Worm (Caenorhabditis elegans) whole organism, early embryonic: Measurements from ENCODE around the gene emc-6.

Source experiments
- aly-1 ChIP-seq: sonication (generic microtip); optimal IDR thresholded peaks from 2 replicates; lab custom pipeline; 2016; ENCODE audit warnings: missing genetic modification characterization, missing compliant biosample characterization
- ama-1 ChIP-seq: fragments of 150-350 bp; optimal IDR thresholded peaks from 2 replicates; lab custom pipeline; 2014
- ceh-36 ChIP-seq: sonication (generic microtip); optimal IDR thresholded peaks from 2 replicates; lab custom pipeline; 2016; ENCODE audit warnings: missing genetic modification characterization, inconsistent platforms, missing compliant biosample characterization
- hmg-4 ChIP-seq: fragments of 200-800 bp; sonication (Bioruptor generic); optimal IDR thresholded peaks from 2 replicates; lab custom pipeline; 2018; ENCODE audit warnings: mild to moderate bottlenecking, missing genetic modification characterization, missing compliant biosample characterization
- scrt-1 ChIP-seq: fragments of 200-800 bp; sonication (Bioruptor generic); IDR thresholded peaks from 2 replicates; pipeline ENCODE4 v1.3.6; 2022; ENCODE audit warnings: missing genetic modification characterization, missing compliant biosample characterization
- tra-4 ChIP-seq: sonication (generic microtip); optimal IDR thresholded peaks from 2 replicates; lab custom pipeline; 2017; ENCODE audit warnings: missing genetic modification characterization, missing compliant biosample characterization

- TF ChIP-seq aly-1 (tag; lab: Kevin White, UChicago): no peak
- TF ChIP-seq ceh-36: no peak
- no peak for TF ChIP-seq ama-1
- TF ChIP-seq scrt-1 (GFP tag; lab: Robert Waterston, UW): no peak
- TF ChIP-seq hmg-4 (GFP tag; lab: Kevin White, UChicago): no peak
- TF ChIP-seq tra-4 (tag; lab: Kevin White, UChicago): no peak
Observed at ce11 chrIV:7753108-7753507, 43.6 kb upstream of the emc-6 start, which contains the start of gene col-14.
